Worm (Caenorhabditis elegans): ENCODE results near the gene nhr-227.

- TF ChIP-seq pha-2 (tag; optimal IDR thresholded peaks at IDR 0.05) (no peak), sox-4 (tag; optimal IDR thresholded peaks at IDR 0.05) (no peak), sox-2 (GFP tag; IDR thresholded peaks at IDR 0.05) (no peak), hlh-15 (tag; optimal IDR thresholded peaks at IDR 0.05) (no peak), pha-4 (tag; optimal IDR thresholded peaks at IDR 0.05) (no peak), pax-1 (tag; optimal IDR thresholded peaks at IDR 0.05) (no peak), T23F11.4 (GFP tag; optimal IDR thresholded peaks at IDR 0.05) (no peak), dmd-4 (tag; optimal IDR thresholded peaks at IDR 0.05; ENCODE audit: borderline replicate concordance) (no peak), tbx-2 (tag; optimal IDR thresholded peaks at IDR 0.05) (no peak), elt-2 (tag; optimal IDR thresholded peaks at IDR 0.05) (no peak), madf-2 (tag; optimal IDR thresholded peaks at IDR 0.05) (no peak)
Observed at ce11 chrV:2336151-2336550, 50.9 kb downstream of the nhr-227 start, which contains the start of gene irld-28.
